Worm (Caenorhabditis elegans) whole organism, L4 larva: ENCODE results near the gene mrpl-48.
A peak's percentile ranks its signal among the peaks of the same experiment; 100 is the strongest.

Experiments
- D1046.2 ChIP-seq: fragments of 200-800 bp; sonication (Bioruptor generic); IDR thresholded peaks from 2 replicates; pipeline ENCODE4 v1.3.6; 2022; ENCODE audit warnings: missing genetic modification characterization, missing compliant biosample characterization
- F10B5.3 ChIP-seq: sonication (generic microtip); optimal IDR thresholded peaks from 2 replicates; lab custom pipeline; 2016; ENCODE audit warnings: mild to moderate bottlenecking, missing genetic modification characterization, missing compliant biosample characterization
- F26F4.8 ChIP-seq: fragments of 200-800 bp; sonication (Bioruptor generic); conservative IDR thresholded peaks from 2 replicates; pipeline ENCODE4 v1.3.6; 2022; ENCODE audit warnings: missing genetic modification characterization, missing compliant biosample characterization
- F49E8.2 ChIP-seq: sonication (generic microtip); optimal IDR thresholded peaks from 2 replicates; lab custom pipeline; 2016; ENCODE audit warnings: missing compliant biosample characterization, mild to moderate bottlenecking, missing genetic modification characterization, borderline replicate concordance
- R02D3.7 ChIP-seq: fragments of 150-350 bp; sonication (generic microtip); optimal IDR thresholded peaks from 3 replicates; lab custom pipeline; 2014; ENCODE audit warnings: missing biosample characterization, missing genetic modification characterization
- T26A8.4 ChIP-seq: fragments of 200-800 bp; sonication (Bioruptor generic); IDR thresholded peaks from 2 replicates; pipeline ENCODE4 v1.3.6; 2022; ENCODE audit warnings: missing genetic modification characterization, missing compliant biosample characterization
- Y105C5A.15 ChIP-seq: fragments of 200-800 bp; sonication (Bioruptor generic); IDR thresholded peaks from 2 replicates; pipeline ENCODE4 v1.3.6; 2022; ENCODE audit warnings: missing genetic modification characterization, missing compliant biosample characterization
- Y75B8A.6 ChIP-seq: fragments of 200-800 bp; sonication (Bioruptor generic); IDR thresholded peaks from 2 replicates; pipeline ENCODE4 v1.3.6; 2022; ENCODE audit warnings: missing genetic modification reagents, missing genetic modification characterization, missing compliant biosample characterization
- ZK337.2 ChIP-seq: fragments of 200-800 bp; sonication (Bioruptor generic); IDR thresholded peaks from 2 replicates; pipeline ENCODE4 v1.3.6; 2022; ENCODE audit warnings: missing genetic modification reagents, missing genetic modification characterization, missing compliant biosample characterization
- aha-1 ChIP-seq: fragments of 150-350 bp; peaks from one replicate; lab custom pipeline; 2014; ENCODE audit warnings: missing biosample characterization, missing genetic modification characterization
- aly-2 ChIP-seq: sonication (generic microtip); optimal IDR thresholded peaks from 2 replicates; lab custom pipeline; 2018; ENCODE audit warnings: missing biosample characterization, missing genetic modification characterization
- arid-1 ChIP-seq: fragments of 200-800 bp; sonication (Bioruptor generic); conservative IDR thresholded peaks from 2 replicates; pipeline ENCODE4 v1.3.6; 2022; ENCODE audit warnings: missing genetic modification reagents, missing genetic modification characterization, missing compliant biosample characterization
- attf-4 ChIP-seq: sonication (generic microtip); optimal IDR thresholded peaks from 3 replicates; lab custom pipeline; 2017; ENCODE audit warnings: missing biosample characterization, missing genetic modification characterization
- ceh-32 ChIP-seq: sonication (generic microtip); optimal IDR thresholded peaks from 2 replicates; lab custom pipeline; 2016; ENCODE audit warnings: mild to moderate bottlenecking, missing genetic modification characterization, missing compliant biosample characterization; ENCODE audit not compliant: poor library complexity
- cey-2 ChIP-seq: sonication (generic microtip); optimal IDR thresholded peaks from 3 replicates; lab custom pipeline; 2017; ENCODE audit warnings: missing genetic modification characterization, mild to moderate bottlenecking, missing compliant biosample characterization, antibody characterized with exemption, borderline replicate concordance; ENCODE audit not compliant: insufficient read depth
- daf-12 ChIP-seq: fragments of 150-350 bp; optimal IDR thresholded peaks from 2 replicates; lab custom pipeline; 2014; ENCODE audit warnings: missing biosample characterization, missing genetic modification reagents, missing genetic modification characterization
- daf-16 ChIP-seq, 3 experiments: sonication (generic microtip); optimal IDR thresholded peaks; 2 replicates each; lab custom pipeline; 2016 to 2017; ENCODE audit warnings: missing genetic modification characterization in 3 of 3, missing genetic modification reagents in 3 of 3, mild to moderate bottlenecking in 2 of 3, missing compliant biosample characterization in 2 of 3, missing biosample characterization in 1 of 3, moderate library complexity in 1 of 3
- daf-8 ChIP-seq: fragments of 200-800 bp; sonication (Bioruptor generic); IDR thresholded peaks from 2 replicates; pipeline ENCODE4 v1.3.6; 2022; ENCODE audit warnings: missing genetic modification characterization, missing compliant biosample characterization
- dve-1 ChIP-seq: sonication (generic microtip); optimal IDR thresholded peaks from 2 replicates; lab custom pipeline; 2017; ENCODE audit warnings: antibody characterized with exemption, mild to moderate bottlenecking, missing genetic modification characterization, missing compliant biosample characterization; ENCODE audit not compliant: insufficient read depth
- egl-27 ChIP-seq: sonication (generic microtip); optimal IDR thresholded peaks from 3 replicates; lab custom pipeline; 2017; ENCODE audit warnings: missing biosample characterization, missing genetic modification reagents, missing genetic modification characterization
- hif-1 ChIP-seq, 2 experiments: sonication (generic microtip); optimal IDR thresholded peaks; 2 replicates each; lab custom pipeline; 2016 to 2017; ENCODE audit warnings: missing compliant biosample characterization in 2 of 2, missing genetic modification characterization in 2 of 2, missing genetic modification reagents in 2 of 2, missing genotype in 2 of 2, mild to moderate bottlenecking in 1 of 2
- hlh-11 ChIP-seq: fragments of 200-800 bp; sonication (Bioruptor generic); optimal IDR thresholded peaks from 2 replicates; lab custom pipeline; 2018; ENCODE audit warnings: mild to moderate bottlenecking, missing genetic modification characterization, missing compliant biosample characterization
- jun-1 ChIP-seq: fragments of 150-350 bp; optimal IDR thresholded peaks from 2 replicates; lab custom pipeline; 2014; ENCODE audit warnings: missing biosample characterization, missing genetic modification reagents, missing genetic modification characterization
- lim-7 ChIP-seq: fragments of 200-800 bp; sonication (Bioruptor generic); IDR thresholded peaks from 2 replicates; pipeline ENCODE4 v1.3.6; 2022; ENCODE audit warnings: missing genetic modification characterization, missing compliant biosample characterization
- lin-1 ChIP-seq: fragments of 200-800 bp; sonication (Bioruptor generic); IDR thresholded peaks from 2 replicates; pipeline ENCODE4 v1.3.6; 2022; ENCODE audit warnings: missing genetic modification reagents, missing genetic modification characterization, missing compliant biosample characterization
- lin-13 ChIP-seq: fragments of 150-350 bp; optimal IDR thresholded peaks from 2 replicates; lab custom pipeline; 2014; ENCODE audit warnings: missing biosample characterization, missing genetic modification reagents, missing genetic modification characterization
- lin-39 ChIP-seq: fragments of 150-350 bp; optimal IDR thresholded peaks from 2 replicates; lab custom pipeline; 2014; ENCODE audit warnings: missing biosample characterization, missing genetic modification reagents, missing genetic modification characterization
- lir-3 ChIP-seq: sonication (generic microtip); optimal IDR thresholded peaks from 2 replicates; lab custom pipeline; 2016; ENCODE audit warnings: mild to moderate bottlenecking, missing genetic modification characterization, missing compliant biosample characterization
- madf-5 ChIP-seq, 2 experiments: fragments of 200-800 bp; sonication (Bioruptor generic); IDR thresholded peaks; 2 replicates each; pipeline ENCODE4 v1.3.6; 2022; ENCODE audit warnings: missing compliant biosample characterization in 2 of 2, missing genetic modification characterization in 2 of 2
- mdl-1 ChIP-seq, 2 experiments: fragments of 150-350 bp in 1 of 2; sonication (generic microtip) in 1 of 2; optimal IDR thresholded peaks; 2 replicates each; lab custom pipeline; 2014 to 2017; ENCODE audit warnings: missing biosample characterization in 2 of 2, missing genetic modification characterization in 2 of 2
- mxl-2 ChIP-seq: fragments of 200-800 bp; sonication (Bioruptor generic); conservative IDR thresholded peaks from 2 replicates; pipeline ENCODE4 v1.3.6; 2022; ENCODE audit warnings: missing genetic modification reagents, missing genetic modification characterization, missing compliant biosample characterization
- nhr-10 ChIP-seq: fragments of 150-350 bp; optimal IDR thresholded peaks from 2 replicates; lab custom pipeline; 2014; ENCODE audit warnings: missing biosample characterization, missing genetic modification characterization
- nhr-102 ChIP-seq: sonication (generic microtip); optimal IDR thresholded peaks from 2 replicates; lab custom pipeline; 2016; ENCODE audit warnings: mild to moderate bottlenecking, missing genetic modification characterization, moderate library complexity, missing compliant biosample characterization
- nhr-111 ChIP-seq: fragments of 200-800 bp; sonication (Bioruptor generic); optimal IDR thresholded peaks from 2 replicates; lab custom pipeline; 2018; ENCODE audit warnings: mild to moderate bottlenecking, missing genetic modification characterization, missing compliant biosample characterization
- nhr-28 ChIP-seq: fragments of 150-350 bp; optimal IDR thresholded peaks from 2 replicates; lab custom pipeline; 2014; ENCODE audit warnings: missing biosample characterization, missing genetic modification characterization
- nhr-48 ChIP-seq: sonication (generic microtip); optimal IDR thresholded peaks from 2 replicates; lab custom pipeline; 2016; ENCODE audit warnings: mild to moderate bottlenecking, missing genetic modification characterization, missing compliant biosample characterization
- nhr-6 ChIP-seq: fragments of 150-350 bp; optimal IDR thresholded peaks from 2 replicates; lab custom pipeline; 2014; ENCODE audit warnings: missing biosample characterization, missing genetic modification characterization
- nhr-76 ChIP-seq: fragments of 150-350 bp; optimal IDR thresholded peaks from 2 replicates; lab custom pipeline; 2014; ENCODE audit warnings: missing biosample characterization, missing genetic modification characterization
- rbr-2 ChIP-seq: sonication (generic microtip); optimal IDR thresholded peaks from 2 replicates; lab custom pipeline; 2016; ENCODE audit warnings: missing genotype, missing genetic modification characterization, missing compliant biosample characterization
- sdz-12 ChIP-seq: fragments of 200-800 bp; sonication (Bioruptor generic); optimal IDR thresholded peaks from 2 replicates; lab custom pipeline; 2018; ENCODE audit warnings: mild to moderate bottlenecking, missing genetic modification characterization, missing compliant biosample characterization
- set-16 ChIP-seq: fragments of 200-800 bp; sonication (Bioruptor generic); IDR thresholded peaks from 2 replicates; pipeline ENCODE4 v1.3.6; 2022; ENCODE audit warnings: missing genetic modification reagents, missing genetic modification characterization, missing compliant biosample characterization
- skn-1 ChIP-seq: fragments of 150-350 bp; optimal IDR thresholded peaks from 2 replicates; lab custom pipeline; 2014; ENCODE audit warnings: missing biosample characterization, missing genetic modification characterization
- snpc-1.2 ChIP-seq: fragments of 200-800 bp; sonication (Bioruptor generic); IDR thresholded peaks from 2 replicates; pipeline ENCODE4 v1.3.6; 2022; ENCODE audit warnings: missing genetic modification reagents, missing genetic modification characterization, missing compliant biosample characterization
- snpc-4 ChIP-seq: fragments of 150-350 bp; optimal IDR thresholded peaks from 2 replicates; lab custom pipeline; 2014; ENCODE audit warnings: missing biosample characterization, missing genetic modification characterization
- tag-97 ChIP-seq: fragments of 200-800 bp; sonication (Bioruptor generic); IDR thresholded peaks from 2 replicates; pipeline ENCODE4 v1.3.6; 2022; ENCODE audit warnings: missing genetic modification characterization, missing compliant biosample characterization
- tra-1 ChIP-seq: fragments of 200-800 bp; sonication (Bioruptor generic); IDR thresholded peaks from 2 replicates; pipeline ENCODE4 v1.3.6; 2022; ENCODE audit warnings: missing genetic modification reagents, missing genetic modification characterization, missing compliant biosample characterization
- unc-130 ChIP-seq: sonication (generic microtip); optimal IDR thresholded peaks from 2 replicates; lab custom pipeline; 2016; ENCODE audit warnings: missing genetic modification reagents, missing genetic modification characterization, missing compliant biosample characterization
- unc-39 ChIP-seq: sonication (generic microtip); optimal IDR thresholded peaks from 2 replicates; lab custom pipeline; 2017; ENCODE audit warnings: missing biosample characterization, missing genetic modification characterization
- zfp-2 ChIP-seq: sonication (generic microtip); optimal IDR thresholded peaks from 2 replicates; lab custom pipeline; 2016; ENCODE audit warnings: mild to moderate bottlenecking, missing genetic modification characterization, missing compliant biosample characterization
- zfp-3 ChIP-seq: fragments of 200-800 bp; sonication (Bioruptor generic); conservative IDR thresholded peaks from 2 replicates; pipeline ENCODE4 v1.3.6; 2022; ENCODE audit warnings: missing genetic modification reagents, missing genetic modification characterization, missing compliant biosample characterization
- zip-2 ChIP-seq: fragments of 150-350 bp; optimal IDR thresholded peaks from 2 replicates; lab custom pipeline; 2014; ENCODE audit warnings: missing biosample characterization, missing genetic modification characterization
- ztf-7 ChIP-seq: fragments of 150-350 bp; optimal IDR thresholded peaks from 2 replicates; lab custom pipeline; 2014; ENCODE audit warnings: missing biosample characterization, missing genetic modification characterization

The mrpl-48 gene

ce11 chrV:5587955-5588354 is 5.6 kb upstream of the mrpl-48 start (continued):
- TF ChIP-seq skn-1 (tag; lab: Kevin White, UChicago) (no peak), ZK337.2 (GFP tag; lab: Robert Waterston, UW) (no peak), zfp-3 (GFP tag; lab: Robert Waterston, UW) (0 out of 2 replicates have a peak, but pooled peaks have one; percentile 29), lir-3 (tag; lab: Kevin White, UChicago) (no peak), lin-13 (GFP tag; lab: Kevin White, UChicago) (no peak), F10B5.3 (no peak), jun-1 (tag; lab: Kevin White, UChicago) (no peak), zfp-2 (tag; lab: Kevin White, UChicago) (no peak), aha-1 (tag; lab: Kevin White, UChicago) (no peak), zip-2 (tag; lab: Kevin White, UChicago) (no peak), daf-12 (tag; lab: Kevin White, UChicago) (no peak), nhr-102 (tag; lab: Kevin White, UChicago) (no peak), cey-2 (no peak), nhr-48 (tag; lab: Kevin White, UChicago) (no peak), lin-39 (no peak), mxl-2 (GFP tag; lab: Robert Waterston, UW) (no peak), ceh-32 (tag; lab: Kevin White, UChicago) (no peak), sdz-12 (GFP tag; lab: Kevin White, UChicago) (no peak), daf-16 (GFP tag; optimal IDR thresholded peaks at IDR 0.05; lab: Kevin White, UChicago) (no peak), daf-16 (tag; optimal IDR thresholded peaks at IDR 0.05; lab: Kevin White, UChicago) (no peak), nhr-10 (tag; lab: Kevin White, UChicago) (no peak), egl-27 (tag; lab: Kevin White, UChicago) (no peak), nhr-111 (GFP tag; lab: Kevin White, UChicago) (no peak), F49E8.2 (tag; lab: Kevin White, UChicago) (peak; percentile 34), hif-1 (tag; optimal IDR thresholded peaks at IDR 0.05; lab: Kevin White, UChicago) (no peak), unc-130 (GFP tag; lab: Kevin White, UChicago) (no peak), rbr-2 (tag; lab: Kevin White, UChicago) (no peak), mdl-1 (tag; optimal IDR thresholded peaks at IDR 0.05; lab: Kevin White, UChicago) (no peak), set-16 (GFP tag; lab: Robert Waterston, UW) (no peak), aly-2 (tag; lab: Kevin White, UChicago) (no peak), attf-4 (tag; lab: Kevin White, UChicago) (no peak), nhr-28 (no peak), ztf-7 (tag; lab: Kevin White, UChicago) (no peak), snpc-1.2 (GFP tag; lab: Robert Waterston, UW) (peak; percentile 70), dve-1 (tag; lab: Kevin White, UChicago) (no peak), T26A8.4 (no peak), lim-7 (GFP tag; lab: Robert Waterston, UW) (peak; percentile 76), lin-1 (GFP tag; lab: Robert Waterston, UW) (no peak), tag-97 (no peak), R02D3.7 (no peak), madf-5 (GFP tag; IDR thresholded peaks at IDR 0.05; lab: Robert Waterston, UW) (no peak), arid-1 (GFP tag; lab: Robert Waterston, UW) (no peak), D1046.2 (GFP tag; lab: Robert Waterston, UW) (no peak), F26F4.8 (GFP tag; lab: Robert Waterston, UW) (0 out of 2 replicates have a peak, but pooled peaks have one; percentile 62), tra-1 (GFP tag; lab: Robert Waterston, UW) (no peak), nhr-76 (tag; lab: Kevin White, UChicago) (no peak), Y75B8A.6 (GFP tag; lab: Robert Waterston, UW) (no peak), snpc-4 (tag; lab: Kevin White, UChicago) (peak; percentile 48), unc-39 (tag; lab: Kevin White, UChicago) (no peak), daf-8 (GFP tag; lab: Robert Waterston, UW) (no peak), Y105C5A.15 (GFP tag; lab: Robert Waterston, UW) (no peak), hlh-11 (tag; lab: Kevin White, UChicago) (no peak), nhr-6 (tag; lab: Kevin White, UChicago) (no peak)
